Worm (Caenorhabditis elegans): ENCODE results near the gene C01B10.44.

Gene C01B10.44

ce11 chrIV:6576728-6577101, 46.8 kb upstream of the C01B10.44 start (continued):
- no peak for TF ChIP-seq hpl-2 (GFP tag; optimal IDR thresholded peaks at IDR 0.05)
- peak; percentile 61 to 67 for TF ChIP-seq efl-1 (optimal IDR thresholded peaks at IDR 0.05)
- peak; percentile 0 to 87 for TF ChIP-seq efl-1 (GFP tag; optimal IDR thresholded peaks at IDR 0.05 in 1 of 2)
- no peak for TF ChIP-seq C04F5.9 (tag; optimal IDR thresholded peaks at IDR 0.05)
- peak in 1 of 2 experiments; percentile 30 for TF ChIP-seq mdl-1 (tag; optimal IDR thresholded peaks at IDR 0.05)
- TF ChIP-seq irx-1 (tag; optimal IDR thresholded peaks at IDR 0.05): no peak
- TF ChIP-seq mef-2 (tag; optimal IDR thresholded peaks at IDR 0.05): no peak
- TF ChIP-seq nhr-28 (tag; optimal IDR thresholded peaks at IDR 0.05): no peak
- TF ChIP-seq nhr-19 (GFP tag; conservative IDR thresholded peaks at IDR 0.05): peak; percentile 31; the same call in 1 of the 2 replicates
- TF ChIP-seq nhr-237 (tag; optimal IDR thresholded peaks at IDR 0.05): no peak
- TF ChIP-seq blmp-1 (tag; optimal IDR thresholded peaks at IDR 0.05): peak; percentile 55
- TF ChIP-seq sup-37 (GFP tag; optimal IDR thresholded peaks at IDR 0.05): no peak
- TF ChIP-seq lin-15B (tag; optimal IDR thresholded peaks at IDR 0.05): no peak
- TF ChIP-seq aha-1 (tag; optimal IDR thresholded peaks at IDR 0.05): no peak
- no peak for TF ChIP-seq unc-86 (tag; optimal IDR thresholded peaks at IDR 0.05)
- TF ChIP-seq unc-130 (tag; optimal IDR thresholded peaks at IDR 0.05): no peak
- no peak for TF ChIP-seq hlh-17 (GFP tag; optimal IDR thresholded peaks at IDR 0.05; ENCODE audit: borderline replicate concordance)
- TF ChIP-seq zip-4 (GFP tag; optimal IDR thresholded peaks at IDR 0.05): no peak
- TF ChIP-seq dpl-1 (GFP tag; optimal IDR thresholded peaks at IDR 0.05): peak; percentile 36 to 48 (median 45)
- peak; percentile 76 for TF ChIP-seq mep-1 (tag; optimal IDR thresholded peaks at IDR 0.05)
- TF ChIP-seq pqm-1 (tag; optimal IDR thresholded peaks at IDR 0.05): no peak
- TF ChIP-seq pax-3 (tag; optimal IDR thresholded peaks at IDR 0.05): no peak
- TF ChIP-seq C34B4.2 (tag; optimal IDR thresholded peaks at IDR 0.05): no peak
- TF ChIP-seq lin-35 (GFP tag; optimal IDR thresholded peaks at IDR 0.05): peak; percentile 46 to 65
- TF ChIP-seq ets-5 (GFP tag; IDR thresholded peaks at IDR 0.05): no peak
- TF ChIP-seq nhr-12 (tag; optimal IDR thresholded peaks at IDR 0.05): no peak
- TF ChIP-seq lsy-2 (tag; optimal IDR thresholded peaks at IDR 0.05): peak; percentile 51 to 63
- no peak for TF ChIP-seq jun-1 (tag; optimal IDR thresholded peaks at IDR 0.05)
- TF ChIP-seq sox-4 (tag; optimal IDR thresholded peaks at IDR 0.05): no peak
- no peak for TF ChIP-seq hlh-4 (tag; optimal IDR thresholded peaks at IDR 0.05)
- TF ChIP-seq ceh-88 (GFP tag; IDR thresholded peaks at IDR 0.05): no peak
- TF ChIP-seq zag-1 (tag; optimal IDR thresholded peaks at IDR 0.05): no peak
- no peak for TF ChIP-seq ama-1 (optimal IDR thresholded peaks at IDR 0.05)
- TF ChIP-seq snu-23 (GFP tag; optimal IDR thresholded peaks at IDR 0.05): peak; percentile 78
- TF ChIP-seq ceh-82 (tag; optimal IDR thresholded peaks at IDR 0.05): peak; percentile 2 to 13 (median 7)
- no peak for TF ChIP-seq unc-62 (GFP tag; optimal IDR thresholded peaks at IDR 0.05)
- TF ChIP-seq lin-13 (GFP tag; optimal IDR thresholded peaks at IDR 0.05): peak; percentile 35
- peak; percentile 46 for TF ChIP-seq xbp-1 (tag; optimal IDR thresholded peaks at IDR 0.05)
- TF ChIP-seq lir-3 (tag; optimal IDR thresholded peaks at IDR 0.05; ENCODE audit: poor library complexity): peak; percentile 4
- peak; percentile 4 for TF ChIP-seq ztf-4 (tag; optimal IDR thresholded peaks at IDR 0.05)
- no peak for TF ChIP-seq mab-9 (GFP tag; IDR thresholded peaks at IDR 0.05)
- TF ChIP-seq nhr-76 (tag; optimal IDR thresholded peaks at IDR 0.05): no peak
- no peak for TF ChIP-seq pag-3 (tag; optimal IDR thresholded peaks at IDR 0.05; ENCODE audit: borderline replicate concordance, insufficient read depth)
- no peak for TF ChIP-seq fkh-8 (tag; optimal IDR thresholded peaks at IDR 0.05)
- TF ChIP-seq grh-1 (GFP tag; IDR thresholded peaks at IDR 0.05): no peak
- TF ChIP-seq aly-2 (tag; optimal IDR thresholded peaks at IDR 0.05): no peak
- TF ChIP-seq lin-39 (tag; optimal IDR thresholded peaks at IDR 0.05): no peak
- TF ChIP-seq isw-1 (GFP tag; IDR thresholded peaks at IDR 0.05): no peak
- no peak for TF ChIP-seq ces-1 (GFP tag; optimal IDR thresholded peaks at IDR 0.05)
- no peak for TF ChIP-seq nhr-84 (tag; optimal IDR thresholded peaks at IDR 0.05)
- TF ChIP-seq nhr-20 (tag; optimal IDR thresholded peaks at IDR 0.05): peak; percentile 74
- TF ChIP-seq ceh-90 (tag; optimal IDR thresholded peaks at IDR 0.05): no peak
- no peak for TF ChIP-seq fkh-4 (tag; optimal IDR thresholded peaks at IDR 0.05; ENCODE audit: borderline replicate concordance)
- TF ChIP-seq dsc-1 (tag; optimal IDR thresholded peaks at IDR 0.05): peak; percentile 3
- TF ChIP-seq elt-2 (tag; optimal IDR thresholded peaks at IDR 0.05): no peak
